Worm (Caenorhabditis elegans): ENCODE data around the gene T01H3.3.

DNA sequence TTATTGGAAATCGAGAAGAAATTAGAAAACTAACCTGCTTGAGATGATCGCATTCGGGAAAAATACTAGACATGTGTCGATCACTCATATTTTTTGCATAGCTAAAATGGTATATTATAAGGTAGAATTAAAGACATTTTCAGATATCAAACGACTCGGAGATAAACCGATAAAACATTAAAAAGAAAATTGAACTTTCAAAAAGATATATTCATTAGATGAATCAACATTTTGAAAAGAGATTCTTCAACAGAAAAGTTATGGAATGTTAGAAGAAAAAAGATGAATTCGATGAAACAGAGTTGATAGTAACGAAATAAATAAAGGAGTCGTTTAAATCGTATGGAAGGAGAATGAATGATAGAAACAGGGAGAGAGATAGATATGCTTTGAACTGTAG is 18.1 kb downstream of the T01H3.3 start, which contains the start of gene mdmh-35:
- TF ChIP-seq ref-1 (GFP tag; conservative IDR thresholded peaks at IDR 0.05) (no peak), T22C8.4 (GFP tag; IDR thresholded peaks at IDR 0.05) (no peak), cog-1 (tag; optimal IDR thresholded peaks at IDR 0.05) (no peak), flt-1 (GFP tag; IDR thresholded peaks at IDR 0.05) (no peak), ztf-23 (GFP tag; IDR thresholded peaks at IDR 0.05) (no peak), tab-1 (GFP tag; IDR thresholded peaks at IDR 0.05) (no peak), ztf-29 (GFP tag; IDR thresholded peaks at IDR 0.05) (no peak), klf-2 (GFP tag; conservative IDR thresholded peaks at IDR 0.05) (no peak)
